Worm (Caenorhabditis elegans): ENCODE data around the gene kin-16.

DNA sequence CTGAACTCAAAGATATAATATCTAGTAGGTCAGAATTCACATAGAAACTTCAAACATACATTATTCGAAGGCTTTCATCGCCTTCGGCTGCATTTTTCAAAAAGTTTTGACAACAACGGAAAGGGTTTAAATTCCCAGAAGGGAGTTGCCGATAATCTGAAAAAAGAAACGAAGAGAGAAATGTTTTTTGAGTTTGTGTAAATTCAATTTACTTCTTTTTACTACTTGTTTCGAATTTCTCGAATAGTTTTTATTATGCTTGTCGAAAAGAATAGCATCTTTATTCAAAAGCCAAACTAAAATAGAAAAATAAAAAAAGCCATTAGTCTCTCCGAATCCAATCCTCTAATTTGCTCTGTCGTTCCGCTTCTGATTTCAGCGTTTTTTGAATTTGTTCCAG is 4.8 kb downstream of the kin-16 start:
- TF ChIP-seq klf-2 (GFP tag; conservative IDR thresholded peaks at IDR 0.05) (no peak), flt-1 (GFP tag; IDR thresholded peaks at IDR 0.05) (no peak), med-1 (GFP tag; optimal IDR thresholded peaks at IDR 0.05; ENCODE audit: insufficient read depth) (no peak), ztf-23 (GFP tag; IDR thresholded peaks at IDR 0.05) (no peak), ztf-29 (GFP tag; IDR thresholded peaks at IDR 0.05) (no peak), T22C8.4 (GFP tag; IDR thresholded peaks at IDR 0.05) (no peak), cog-1 (tag; optimal IDR thresholded peaks at IDR 0.05) (no peak), ref-1 (GFP tag; conservative IDR thresholded peaks at IDR 0.05) (no peak)

Measured in whole organism, midembryonic.